Fruit fly (Drosophila melanogaster) whole organism, wandering third instar larva: ENCODE results near the gene Jhbp13.

ENCODE experiments used
- CG32264 ChIP-seq: fragments of 200-800 bp; sonication (Bioruptor generic); optimal IDR thresholded peaks from 2 replicates; lab custom pipeline; 2016; ENCODE audit warnings: missing biosample characterization, missing genetic modification characterization
- CG9705 ChIP-seq: fragments of 200-800 bp; sonication (Bioruptor generic); optimal IDR thresholded peaks from 2 replicates; lab custom pipeline; 2018; ENCODE audit warnings: missing biosample characterization, mild to moderate bottlenecking, missing genetic modification characterization
- fru ChIP-seq: fragments of 200-800 bp; sonication (Bioruptor generic); optimal IDR thresholded peaks from 3 replicates; lab custom pipeline; 2016; ENCODE audit warnings: missing biosample characterization, mild to moderate bottlenecking, missing genetic modification characterization
- rgr ChIP-seq: fragments of 200-800 bp; sonication (Bioruptor generic); optimal IDR thresholded peaks from 3 replicates; lab custom pipeline; 2016; ENCODE audit warnings: missing biosample characterization, mild to moderate bottlenecking, missing genetic modification characterization

DNA sequence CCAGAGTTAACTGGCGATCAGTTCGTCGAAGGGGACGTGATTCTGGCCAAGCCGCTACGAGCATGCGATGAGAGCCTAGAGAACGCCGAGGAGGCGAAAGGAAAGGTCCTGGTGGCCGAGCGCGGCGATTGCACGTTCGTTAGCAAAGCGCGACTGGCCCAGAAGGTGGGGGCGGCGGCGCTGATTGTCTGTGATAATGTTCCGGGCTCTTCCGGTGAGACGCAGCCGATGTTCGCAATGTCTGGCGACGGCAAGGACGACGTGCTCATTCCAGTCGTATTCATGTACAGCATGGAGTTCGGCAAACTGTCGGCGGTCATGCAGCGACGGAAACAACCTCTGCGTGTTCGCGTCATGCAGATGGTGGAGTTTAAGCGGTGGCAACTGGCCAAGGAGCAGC, 44.0 kb upstream of the Jhbp13 start:
- no peak for TF ChIP-seq CG9705 (GFP tag; lab: Kevin White, UChicago)
- TF ChIP-seq fru (GFP tag; lab: Kevin White, UChicago): no peak
- no peak for TF ChIP-seq CG32264 (GFP tag; lab: Kevin White, UChicago)
- no peak for TF ChIP-seq rgr (GFP tag; lab: Kevin White, UChicago)
